ENCODE assay signal across 7 worm cellular contexts in genomic region chrII:12382625-12383562, ce11.
TF ChIP-seq lines count a peak whose summit lies in the region.

TSS of gene btb-14 (plus strand) at chrII:12383463.

TF ChIP-seq in whole organism, L1 larva, 84 proteins besides CTCF, POLR2A, EP300 and RAD21 (continues in another document):
- TF ChIP-seq ets-5 (GFP tag; IDR thresholded peaks at IDR 0.05; lab: Robert Waterston, UW) (no peak), nhr-47 (tag; optimal IDR thresholded peaks at IDR 0.05; lab: Kevin White, UChicago) (peak; percentile 69), elt-3 (tag; optimal IDR thresholded peaks at IDR 0.05; lab: Kevin White, UChicago) (no peak), dpl-1 (GFP tag; optimal IDR thresholded peaks at IDR 0.05; lab: Kevin White, UChicago) (no peak), unc-130 (tag; optimal IDR thresholded peaks at IDR 0.05; lab: Kevin White, UChicago) (no peak), egl-13 (tag; optimal IDR thresholded peaks at IDR 0.05; lab: Kevin White, UChicago) (peak; percentile 72), swsn-7 (tag; optimal IDR thresholded peaks at IDR 0.05; lab: Kevin White, UChicago) (peak; percentile 34), lsy-2 (tag; optimal IDR thresholded peaks at IDR 0.05; lab: Kevin White, UChicago) (peak; percentile 0 to 12), C34B4.2 (tag; optimal IDR thresholded peaks at IDR 0.05; lab: Kevin White, UChicago) (no peak), jun-1 (tag; optimal IDR thresholded peaks at IDR 0.05; lab: Kevin White, UChicago) (no peak), isw-1 (GFP tag; IDR thresholded peaks at IDR 0.05; lab: Robert Waterston, UW) (peak; percentile 1; the same call in 1 of the 2 replicates), fos-1 (tag; optimal IDR thresholded peaks at IDR 0.05; lab: Kevin White, UChicago) (no peak), snu-23 (GFP tag; optimal IDR thresholded peaks at IDR 0.05; lab: Kevin White, UChicago) (peak; percentile 5)

TF ChIP-seq in whole organism, L2 larva, 48 proteins besides CTCF, POLR2A, EP300 and RAD21 (continues in another document):
- TF ChIP-seq C34F6.9 (tag; optimal IDR thresholded peaks at IDR 0.05; lab: Kevin White, UChicago) (peak; percentile 59), nhr-237 (tag; optimal IDR thresholded peaks at IDR 0.05; lab: Kevin White, UChicago) (no peak), mdl-1 (tag; optimal IDR thresholded peaks at IDR 0.05; lab: Kevin White, UChicago) (no peak), nhr-21 (tag; optimal IDR thresholded peaks at IDR 0.05; lab: Kevin White, UChicago) (no peak), mab-5 (tag; optimal IDR thresholded peaks at IDR 0.05; lab: Kevin White, UChicago) (no peak), unc-55 (GFP tag; optimal IDR thresholded peaks at IDR 0.05; lab: Kevin White, UChicago) (peak; percentile 67), alr-1 (tag; optimal IDR thresholded peaks at IDR 0.05; lab: Kevin White, UChicago) (no peak), mbf-1 (tag; optimal IDR thresholded peaks at IDR 0.05; lab: Kevin White, UChicago) (no peak), nhr-23 (tag; optimal IDR thresholded peaks at IDR 0.05; lab: Kevin White, UChicago) (no peak), unc-62 (GFP tag; optimal IDR thresholded peaks at IDR 0.05; lab: Kevin White, UChicago) (no peak), blmp-1 (tag; optimal IDR thresholded peaks at IDR 0.05; lab: Kevin White, UChicago; ENCODE audit: insufficient read depth) (no peak), aly-2 (tag; optimal IDR thresholded peaks at IDR 0.05; lab: Kevin White, UChicago) (no peak), zag-1 (tag; optimal IDR thresholded peaks at IDR 0.05; lab: Kevin White, UChicago) (no peak), nhr-25 (tag; optimal IDR thresholded peaks at IDR 0.05; lab: Kevin White, UChicago) (no peak)

TF ChIP-seq in whole organism, L3 larva, 47 proteins besides CTCF, POLR2A, EP300 and RAD21 (continues in another document):
- TF ChIP-seq snpc-4 (tag; optimal IDR thresholded peaks at IDR 0.05; lab: Kevin White, UChicago) = peak; percentile 72
- TF ChIP-seq jun-1 (tag; optimal IDR thresholded peaks at IDR 0.05; lab: Kevin White, UChicago) = no peak
- TF ChIP-seq hmg-11 (tag; optimal IDR thresholded peaks at IDR 0.05; lab: Kevin White, UChicago) = peak; percentile 46
- no peak for TF ChIP-seq ceh-9 (tag; optimal IDR thresholded peaks at IDR 0.05; lab: Kevin White, UChicago)
- no peak for TF ChIP-seq nhr-77 (tag; optimal IDR thresholded peaks at IDR 0.05; lab: Kevin White, UChicago)
- no peak for TF ChIP-seq nhr-237 (tag; optimal IDR thresholded peaks at IDR 0.05; lab: Kevin White, UChicago)
- no peak for TF ChIP-seq egl-27 (tag; optimal IDR thresholded peaks at IDR 0.05; lab: Kevin White, UChicago)
- TF ChIP-seq sea-2 (GFP tag; optimal IDR thresholded peaks at IDR 0.05; lab: Kevin White, UChicago) = no peak
- peak; percentile 38 for TF ChIP-seq lin-39 (tag; optimal IDR thresholded peaks at IDR 0.05; lab: Kevin White, UChicago)
- no peak for TF ChIP-seq ZK546.5 (tag; optimal IDR thresholded peaks at IDR 0.05; lab: Kevin White, UChicago)
- no peak for TF ChIP-seq pqm-1 (tag; optimal IDR thresholded peaks at IDR 0.05; lab: Kevin White, UChicago)
- TF ChIP-seq egl-5 (tag; optimal IDR thresholded peaks at IDR 0.05; lab: Kevin White, UChicago) = no peak
- peak; percentile 54 for TF ChIP-seq nfya-1 (tag; optimal IDR thresholded peaks at IDR 0.05; lab: Kevin White, UChicago; ENCODE audit: insufficient read depth)
- TF ChIP-seq fkh-10 (GFP tag; optimal IDR thresholded peaks at IDR 0.05; lab: Kevin White, UChicago) = peak; percentile 47

TF ChIP-seq in whole organism, L4 larva, 104 proteins besides CTCF, POLR2A, EP300 and RAD21 (continues in another document):
- TF ChIP-seq snpc-4 (tag; optimal IDR thresholded peaks at IDR 0.05; lab: Kevin White, UChicago) (peak; percentile 26), T26A8.4 (GFP tag; IDR thresholded peaks at IDR 0.05; lab: Robert Waterston, UW) (no peak), zfp-3 (GFP tag; conservative IDR thresholded peaks at IDR 0.05; lab: Robert Waterston, UW) (no peak), lsy-2 (tag; optimal IDR thresholded peaks at IDR 0.05; lab: Kevin White, UChicago) (peak in 1 of 2 experiments; percentile 60), lin-29 (GFP tag; IDR thresholded peaks at IDR 0.05; lab: Robert Waterston, UW) (no peak), hmg-1.1 (GFP tag; IDR thresholded peaks at IDR 0.05; lab: Robert Waterston, UW) (peak; percentile 64; the same call in 1 of the 2 replicates), mdl-1 (tag; optimal IDR thresholded peaks at IDR 0.05; lab: Kevin White, UChicago) (peak in 1 of 2 experiments; percentile 21), aha-1 (tag; lab: Kevin White, UChicago) (no peak), zip-2 (tag; optimal IDR thresholded peaks at IDR 0.05; lab: Kevin White, UChicago) (no peak), ceh-28 (tag; optimal IDR thresholded peaks at IDR 0.05; lab: Kevin White, UChicago) (no peak), spr-1 (tag; optimal IDR thresholded peaks at IDR 0.05; lab: Kevin White, UChicago) (no peak), ceh-20 (GFP tag; IDR thresholded peaks at IDR 0.05; lab: Robert Waterston, UW) (0 out of 2 replicates have a peak, but pooled peaks have one; percentile 19), jun-1 (tag; optimal IDR thresholded peaks at IDR 0.05; lab: Kevin White, UChicago) (no peak), nhr-41 (GFP tag; IDR thresholded peaks at IDR 0.05; lab: Robert Waterston, UW) (no peak)

TF ChIP-seq in whole organism, late embryonic, 69 proteins besides CTCF, POLR2A, EP300 and RAD21:
- TF ChIP-seq ceh-48 (tag; optimal IDR thresholded peaks at IDR 0.05; lab: Kevin White, UChicago) (peak; percentile 11), ets-4 (tag; optimal IDR thresholded peaks at IDR 0.05; lab: Kevin White, UChicago) (no peak), K02D7.2 (tag; optimal IDR thresholded peaks at IDR 0.05; lab: Kevin White, UChicago) (no peak), tbx-7 (tag; optimal IDR thresholded peaks at IDR 0.05; lab: Kevin White, UChicago) (no peak), hlh-15 (tag; optimal IDR thresholded peaks at IDR 0.05; lab: Kevin White, UChicago) (no peak), pros-1 (tag; optimal IDR thresholded peaks at IDR 0.05; lab: Kevin White, UChicago) (no peak), unc-42 (tag; optimal IDR thresholded peaks at IDR 0.05; lab: Kevin White, UChicago) (no peak), ceh-31 (tag; optimal IDR thresholded peaks at IDR 0.05; lab: Kevin White, UChicago) (peak; percentile 2), ceh-9 (tag; optimal IDR thresholded peaks at IDR 0.05; lab: Kevin White, UChicago) (no peak), nfya-1 (tag; optimal IDR thresholded peaks at IDR 0.05; lab: Kevin White, UChicago) (no peak), fkh-6 (tag; optimal IDR thresholded peaks at IDR 0.05; lab: Kevin White, UChicago) (no peak), ceh-22 (tag; optimal IDR thresholded peaks at IDR 0.05; lab: Kevin White, UChicago) (no peak), ceh-2 (tag; optimal IDR thresholded peaks at IDR 0.05; lab: Kevin White, UChicago) (no peak), dmd-4 (tag; optimal IDR thresholded peaks at IDR 0.05; lab: Kevin White, UChicago; ENCODE audit: borderline replicate concordance) (no peak), mec-3 (tag; optimal IDR thresholded peaks at IDR 0.05; lab: Kevin White, UChicago; ENCODE audit: borderline replicate concordance) (no peak)

TF ChIP-seq in whole organism, mixed stage, embryonic, 35 proteins besides CTCF, POLR2A, EP300 and RAD21:
- TF ChIP-seq ceh-43 (GFP tag; optimal IDR thresholded peaks at IDR 0.05; lab: Kevin White, UChicago) (no peak), lsy-2 (tag; optimal IDR thresholded peaks at IDR 0.05; lab: Kevin White, UChicago) (no peak), hlh-1 (tag; optimal IDR thresholded peaks at IDR 0.05; lab: Kevin White, UChicago) (peak; percentile 0), ceh-39 (tag; optimal IDR thresholded peaks at IDR 0.05; lab: Kevin White, UChicago) (no peak), unc-39 (tag; optimal IDR thresholded peaks at IDR 0.05; lab: Kevin White, UChicago) (peak; percentile 23)
TF ChIP-seq in whole organism, mixed stage, embryonic: peak in this region for 2.

TF ChIP-seq in whole organism, young adult, 124 proteins besides CTCF, POLR2A, EP300 and RAD21:
- TF ChIP-seq Y53F4B.3 (GFP tag; IDR thresholded peaks at IDR 0.05; lab: Robert Waterston, UW) = no peak
- TF ChIP-seq F22D6.2 (tag; optimal IDR thresholded peaks at IDR 0.05; lab: Kevin White, UChicago) = no peak
- TF ChIP-seq cebp-1 (GFP tag; IDR thresholded peaks at IDR 0.05; lab: Robert Waterston, UW) = no peak
- no peak for TF ChIP-seq cebp-1 (tag; optimal IDR thresholded peaks at IDR 0.05; lab: Kevin White, UChicago)
- peak; percentile 75 for TF ChIP-seq zfh-2 (GFP tag; conservative IDR thresholded peaks at IDR 0.05; lab: Robert Waterston, UW)
- TF ChIP-seq attf-3 (GFP tag; conservative IDR thresholded peaks at IDR 0.05; lab: Robert Waterston, UW) = no peak
- no peak for TF ChIP-seq atf-7 (tag; optimal IDR thresholded peaks at IDR 0.05; lab: Kevin White, UChicago)
- peak; percentile 41 for TF ChIP-seq snpc-4 (GFP tag; optimal IDR thresholded peaks at IDR 0.05; lab: Kevin White, UChicago)
- peak in 3 of 4 experiments; percentile 51 to 71 (median 61) for TF ChIP-seq snpc-4 (tag; optimal IDR thresholded peaks at IDR 0.05; lab: Kevin White, UChicago)
- TF ChIP-seq lir-1 (GFP tag; conservative IDR thresholded peaks at IDR 0.05; lab: Robert Waterston, UW) = no peak
- no peak for TF ChIP-seq B0336.3 (GFP tag; IDR thresholded peaks at IDR 0.05; lab: Robert Waterston, UW)
- peak; percentile 84 for TF ChIP-seq hmg-1.2 (GFP tag; IDR thresholded peaks at IDR 0.05; lab: Robert Waterston, UW)
- TF ChIP-seq aptf-3 (GFP tag; IDR thresholded peaks at IDR 0.05; lab: Robert Waterston, UW) = no peak
- peak; percentile 26 for TF ChIP-seq K12H6.12 (tag; optimal IDR thresholded peaks at IDR 0.05; lab: Kevin White, UChicago)
